Fruit fly (Drosophila melanogaster) S2 (cell line): ENCODE data around the gene CG16824.

Source experiments
- CG8478 ChIP-seq: fragments of >200 bp; optimal IDR thresholded peaks from 2 replicates; lab custom pipeline; 2018
- CTCF ChIP-seq, 2 experiments: fragments of >200 bp; optimal IDR thresholded peaks; 2 replicates each; lab custom pipeline; 2018

CG16824 gene

dm6 chr2L:13292626-13293025 is at the start of gene CG16824:
Gene CG16824 (plus strand): TSS chr2L:13293009.
- TF ChIP-seq CTCF (optimal IDR thresholded peaks at IDR 0.05; lab: Kevin White, UChicago) (no peak), CG8478 (lab: Kevin White, UChicago) (no peak)

dm6 chr2L:13244759-13245308 is 48.0 kb upstream of the CG16824 start:
- TF ChIP-seq CG8478 (lab: Kevin White, UChicago) = no peak
- no peak for TF ChIP-seq CTCF (optimal IDR thresholded peaks at IDR 0.05; lab: Kevin White, UChicago)

- TF ChIP-seq CG8478 (lab: Kevin White, UChicago) = no peak
- TF ChIP-seq CTCF (optimal IDR thresholded peaks at IDR 0.05; lab: Kevin White, UChicago) = no peak
Observed at dm6 chr2L:13245855-13246645, 46.8 kb upstream of the CG16824 start, which contains the start of gene CG16820. Gene CG16820 (plus strand): TSS chr2L:13246232.

dm6 chr2L:13251167-13251566 is 41.6 kb upstream of the CG16824 start:
- TF ChIP-seq CG8478 (lab: Kevin White, UChicago) (no peak), CTCF (optimal IDR thresholded peaks at IDR 0.05; lab: Kevin White, UChicago) (no peak)

- no peak for TF ChIP-seq CG8478 (lab: Kevin White, UChicago)
- no peak for TF ChIP-seq CTCF (optimal IDR thresholded peaks at IDR 0.05; lab: Kevin White, UChicago)
Observed at dm6 chr2L:13257177-13257576, 35.6 kb upstream of the CG16824 start, which contains the start of gene Naa20B. Gene Naa20B (plus strand): TSS chr2L:13257477.

- TF ChIP-seq CG8478 (lab: Kevin White, UChicago) = no peak
Observed at dm6 chr2L:13258702-13259101, 34.1 kb upstream of the CG16824 start.

- TF ChIP-seq CTCF (optimal IDR thresholded peaks at IDR 0.05; lab: Kevin White, UChicago) (no peak), CG8478 (lab: Kevin White, UChicago) (no peak)
Observed at dm6 chr2L:13259643-13260042, 33.2 kb upstream of the CG16824 start, which contains the start of gene CG31730. Gene CG31730 (minus strand): TSS chr2L:13259743.

- no peak for TF ChIP-seq CTCF (optimal IDR thresholded peaks at IDR 0.05; lab: Kevin White, UChicago)
- TF ChIP-seq CG8478 (lab: Kevin White, UChicago) = no peak
Observed at dm6 chr2L:13260740-13261139, 32.1 kb upstream of the CG16824 start, which contains the start of gene CG44085. Gene CG44085 (plus strand): TSS chr2L:13261008.

- no peak for TF ChIP-seq CG8478 (lab: Kevin White, UChicago)
- no peak for TF ChIP-seq CTCF (optimal IDR thresholded peaks at IDR 0.05; lab: Kevin White, UChicago)
Observed at dm6 chr2L:13265776-13266175, 27.0 kb upstream of the CG16824 start, which contains the start of gene CG31848. Gene CG31848 (minus strand): TSS chr2L:13265876.

- no peak for TF ChIP-seq CTCF (optimal IDR thresholded peaks at IDR 0.05; lab: Kevin White, UChicago)
Observed at dm6 chr2L:13266627-13267026, 26.2 kb upstream of the CG16824 start.

- TF ChIP-seq CTCF (optimal IDR thresholded peaks at IDR 0.05; lab: Kevin White, UChicago) = no peak
- no peak for TF ChIP-seq CG8478 (lab: Kevin White, UChicago)
Observed at dm6 chr2L:13268040-13268652, 24.7 kb upstream of the CG16824 start.

- no peak for TF ChIP-seq CTCF (optimal IDR thresholded peaks at IDR 0.05; lab: Kevin White, UChicago)
- TF ChIP-seq CG8478 (lab: Kevin White, UChicago) = no peak
Observed at dm6 chr2L:13272541-13272940, 20.3 kb upstream of the CG16824 start.

- no peak for TF ChIP-seq CTCF (optimal IDR thresholded peaks at IDR 0.05; lab: Kevin White, UChicago)
- no peak for TF ChIP-seq CG8478 (lab: Kevin White, UChicago)
Observed at dm6 chr2L:13285791-13286190, 7.0 kb upstream of the CG16824 start.

dm6 chr2L:13286456-13286855 is 6.4 kb upstream of the CG16824 start, which contains the start of the genes Drep4 and Uvrag:
Gene Drep4 (minus strand): TSS chr2L:13286462.
Gene Uvrag (plus strand): TSS chr2L:13286777.
- TF ChIP-seq CTCF (optimal IDR thresholded peaks at IDR 0.05; lab: Kevin White, UChicago) = no peak
- TF ChIP-seq CG8478 (lab: Kevin White, UChicago) = no peak

- no peak for TF ChIP-seq CTCF (optimal IDR thresholded peaks at IDR 0.05; lab: Kevin White, UChicago)
- TF ChIP-seq CG8478 (lab: Kevin White, UChicago) = no peak
Observed at dm6 chr2L:13289689-13290088, 3.1 kb upstream of the CG16824 start, which contains the start of gene CG31729. Gene CG31729 (plus strand): TSS chr2L:13289997.
